Fruit fly (Drosophila melanogaster) whole organism, embryonic: Measurements from ENCODE around the gene Ak3.

Source experiments
- Atf-2 ChIP-seq: fragments of 200-800 bp; sonication (Bioruptor generic); optimal IDR thresholded peaks from 2 replicates; lab custom pipeline; 2016; ENCODE audit warnings: missing biosample characterization, missing genetic modification characterization
- CG10267 ChIP-seq: fragments of 200-800 bp; sonication (Bioruptor generic); optimal IDR thresholded peaks from 2 replicates; lab custom pipeline; 2018; ENCODE audit warnings: missing biosample characterization, mild to moderate bottlenecking, missing genetic modification characterization, moderate library complexity
- CG12104 ChIP-seq: fragments of 200-800 bp; sonication (Bioruptor generic); optimal IDR thresholded peaks from 3 replicates; lab custom pipeline; 2016; ENCODE audit warnings: missing biosample characterization, missing genetic modification characterization
- CG14441 ChIP-seq: fragments of 200-800 bp; sonication (Bioruptor generic); IDR thresholded peaks from 2 replicates; pipeline ENCODE4 v1.3.6; 2022; ENCODE audit warnings: missing biosample characterization, missing genetic modification characterization
- CG14965 ChIP-seq: fragments of 200-800 bp; sonication (Bioruptor generic); optimal IDR thresholded peaks from 2 replicates; lab custom pipeline; 2016; ENCODE audit warnings: missing biosample characterization, missing genetic modification characterization, borderline replicate concordance
- CG1602 ChIP-seq: fragments of 200-800 bp; sonication (Bioruptor generic); optimal IDR thresholded peaks from 3 replicates; lab custom pipeline; 2016; ENCODE audit warnings: missing biosample characterization, missing genetic modification characterization
- CG17802 ChIP-seq: fragments of 200-800 bp; sonication (Bioruptor generic); optimal IDR thresholded peaks from 2 replicates; lab custom pipeline; 2018; ENCODE audit warnings: missing biosample characterization, mild to moderate bottlenecking, missing genetic modification characterization, moderate library complexity
- CG1792 ChIP-seq: fragments of 200-800 bp; sonication (Bioruptor generic); optimal IDR thresholded peaks from 2 replicates; lab custom pipeline; 2016; ENCODE audit warnings: missing biosample characterization, missing genetic modification characterization
- CG1832 ChIP-seq: fragments of 200-800 bp; sonication (Bioruptor generic); optimal IDR thresholded peaks from 2 replicates; lab custom pipeline; 2017; ENCODE audit warnings: missing biosample characterization, mild to moderate bottlenecking, missing genetic modification characterization, inconsistent platforms
- CG18476 ChIP-seq: fragments of 200-800 bp; sonication (Bioruptor generic); optimal IDR thresholded peaks from 2 replicates; lab custom pipeline; 2016; ENCODE audit warnings: missing biosample characterization, mild to moderate bottlenecking, missing genetic modification characterization
- CG18599 ChIP-seq: fragments of 200-800 bp; sonication (Bioruptor generic); optimal IDR thresholded peaks from 3 replicates; lab custom pipeline; 2017; ENCODE audit warnings: missing biosample characterization, missing genetic modification characterization, mild to moderate bottlenecking, moderate library complexity, missing genetic modification reagents
- CG3163 ChIP-seq: fragments of 200-800 bp; sonication (Bioruptor generic); optimal IDR thresholded peaks from 3 replicates; lab custom pipeline; 2016; ENCODE audit warnings: missing biosample characterization, missing genetic modification characterization
- CG32772 ChIP-seq: fragments of 200-800 bp; sonication (Bioruptor generic); IDR thresholded peaks from 2 replicates; pipeline ENCODE4 v1.3.6; 2022; ENCODE audit warnings: missing biosample characterization, missing genetic modification characterization
- CG4328 ChIP-seq: fragments of 200-800 bp; sonication (Bioruptor generic); optimal IDR thresholded peaks from 3 replicates; lab custom pipeline; 2017; ENCODE audit warnings: missing biosample characterization, missing genetic modification reagents, missing genetic modification characterization
- CG4617 ChIP-seq: fragments of 200-800 bp; sonication (Bioruptor generic); optimal IDR thresholded peaks from 3 replicates; lab custom pipeline; 2016; ENCODE audit warnings: missing biosample characterization, missing genetic modification characterization, borderline replicate concordance
- CG4820 ChIP-seq: fragments of 200-800 bp; sonication (Bioruptor generic); optimal IDR thresholded peaks from 3 replicates; lab custom pipeline; 2016; ENCODE audit warnings: missing biosample characterization, missing genetic modification characterization
- CG6272 ChIP-seq: fragments of 200-800 bp; sonication (Bioruptor generic); IDR thresholded peaks from 2 replicates; pipeline ENCODE4 v1.3.6; 2022; ENCODE audit warnings: missing biosample characterization, missing genetic modification characterization
- CG6683 ChIP-seq: fragments of 200-800 bp; sonication (Bioruptor generic); optimal IDR thresholded peaks from 2 replicates; lab custom pipeline; 2017; ENCODE audit warnings: missing biosample characterization, mild to moderate bottlenecking, missing genetic modification characterization, missing genetic modification reagents
- CG6765 ChIP-seq: fragments of 200-800 bp; sonication (Bioruptor generic); optimal IDR thresholded peaks from 3 replicates; lab custom pipeline; 2017; ENCODE audit warnings: missing biosample characterization, mild to moderate bottlenecking, missing genetic modification characterization
- CG8290 ChIP-seq, 3 experiments: fragments of 200-800 bp; sonication (Bioruptor generic); optimal IDR thresholded peaks; 2 replicates each; lab custom pipeline; 2016 to 2019; ENCODE audit warnings: missing biosample characterization in 3 of 3, missing genetic modification characterization in 3 of 3, mild to moderate bottlenecking in 2 of 3, moderate library complexity in 1 of 3
- CG9876 ChIP-seq: fragments of 200-800 bp; sonication (Bioruptor generic); optimal IDR thresholded peaks from 2 replicates; lab custom pipeline; 2016; ENCODE audit warnings: missing biosample characterization, missing genetic modification characterization
- Deaf1 ChIP-seq: fragments of 200-800 bp; optimal IDR thresholded peaks from 3 replicates; lab custom pipeline; 2019; ENCODE audit warnings: missing biosample characterization, mild to moderate bottlenecking, missing genetic modification characterization, moderate library complexity
- ERR ChIP-seq: fragments of 200-800 bp; sonication (Bioruptor generic); optimal IDR thresholded peaks from 2 replicates; lab custom pipeline; 2016; ENCODE audit warnings: missing biosample characterization, missing genetic modification characterization
- Eip74EF ChIP-seq, 2 experiments: fragments of 200-800 bp in 1 of 2; fragments of >200 bp in 1 of 2; sonication (Bioruptor generic) in 1 of 2; optimal IDR thresholded peaks; 2 replicates each; lab custom pipeline; 2017 to 2019; ENCODE audit warnings: missing biosample characterization in 2 of 2, missing genetic modification characterization in 2 of 2, mild to moderate bottlenecking in 1 of 2, moderate library complexity in 1 of 2
- Fer1 ChIP-seq: fragments of 200-800 bp; sonication (Bioruptor generic); optimal IDR thresholded peaks from 2 replicates; lab custom pipeline; 2017; ENCODE audit warnings: missing biosample characterization, mild to moderate bottlenecking, missing genetic modification characterization
- Hr78 ChIP-seq, 2 experiments: fragments of 200-800 bp in 1 of 2; fragments of >200 bp in 1 of 2; sonication (Bioruptor generic) in 1 of 2; optimal IDR thresholded peaks; 2 replicates each; lab custom pipeline; 2017 to 2019; ENCODE audit warnings: missing biosample characterization in 2 of 2, missing genetic modification characterization in 2 of 2, mild to moderate bottlenecking in 1 of 2, moderate library complexity in 1 of 2
- NK7.1 ChIP-seq: fragments of 200-800 bp; sonication (Bioruptor generic); optimal IDR thresholded peaks from 3 replicates; lab custom pipeline; 2016; ENCODE audit warnings: missing biosample characterization, missing genetic modification characterization
- ab ChIP-seq: fragments of 200-800 bp; sonication (Bioruptor generic); optimal IDR thresholded peaks from 2 replicates; lab custom pipeline; 2016; ENCODE audit warnings: missing biosample characterization, missing genetic modification characterization
- ac ChIP-seq: fragments of 200-800 bp; sonication (Bioruptor generic); optimal IDR thresholded peaks from 3 replicates; lab custom pipeline; 2017; ENCODE audit warnings: missing biosample characterization, mild to moderate bottlenecking, missing genetic modification characterization
- corto ChIP-seq: fragments of 200-800 bp; sonication (Bioruptor generic); optimal IDR thresholded peaks from 2 replicates; lab custom pipeline; 2016; ENCODE audit warnings: missing biosample characterization, mild to moderate bottlenecking, missing genetic modification characterization, moderate library complexity
- crc ChIP-seq: fragments of 200-800 bp; sonication (Bioruptor generic); optimal IDR thresholded peaks from 2 replicates; lab custom pipeline; 2016; ENCODE audit warnings: missing biosample characterization, missing genetic modification characterization
- da ChIP-seq: fragments of 200-800 bp; sonication (Bioruptor generic); optimal IDR thresholded peaks from 2 replicates; lab custom pipeline; 2016; ENCODE audit warnings: missing biosample characterization, missing genetic modification characterization
- esg ChIP-seq: fragments of 200-800 bp; sonication (Bioruptor generic); conservative IDR thresholded peaks from 2 replicates; pipeline ENCODE4 v1.3.6; 2022; ENCODE audit warnings: missing biosample characterization, missing genetic modification characterization
- fu2 ChIP-seq: fragments of 200-800 bp; sonication (Bioruptor generic); optimal IDR thresholded peaks from 2 replicates; lab custom pipeline; 2016; ENCODE audit warnings: missing biosample characterization, missing genetic modification characterization
- gfzf ChIP-seq: fragments of 200-800 bp; sonication (Bioruptor generic); optimal IDR thresholded peaks from 2 replicates; lab custom pipeline; 2016; ENCODE audit warnings: missing biosample characterization, mild to moderate bottlenecking, missing genetic modification characterization, moderate library complexity
- lbe ChIP-seq: fragments of 200-800 bp; sonication (Bioruptor generic); optimal IDR thresholded peaks from 2 replicates; lab custom pipeline; 2016; ENCODE audit warnings: missing biosample characterization, mild to moderate bottlenecking, missing genetic modification characterization
- odd ChIP-seq: fragments of 200-800 bp; sonication (Bioruptor generic); optimal IDR thresholded peaks from 2 replicates; lab custom pipeline; 2017; ENCODE audit warnings: missing biosample characterization, mild to moderate bottlenecking, missing genetic modification characterization
- org-1 ChIP-seq: fragments of 200-800 bp; sonication (Bioruptor generic); optimal IDR thresholded peaks from 2 replicates; lab custom pipeline; 2017; ENCODE audit warnings: missing biosample characterization, missing genetic modification characterization
- peb ChIP-seq: fragments of 200-800 bp; sonication (Bioruptor generic); IDR thresholded peaks from 2 replicates; pipeline ENCODE4 v1.3.6; 2022; ENCODE audit warnings: missing biosample characterization, missing genetic modification characterization
- ro ChIP-seq: fragments of 200-800 bp; sonication (Bioruptor generic); IDR thresholded peaks from 2 replicates; pipeline ENCODE4 v1.3.6; 2022; ENCODE audit warnings: missing biosample characterization, missing genetic modification characterization
- shn ChIP-seq: fragments of 200-800 bp; sonication (Bioruptor generic); optimal IDR thresholded peaks from 3 replicates; lab custom pipeline; 2016; ENCODE audit warnings: missing biosample characterization, missing genetic modification characterization
- ssp ChIP-seq: fragments of 200-800 bp; sonication (Bioruptor generic); IDR thresholded peaks from 2 replicates; pipeline ENCODE4 v1.3.6; 2022; ENCODE audit warnings: missing biosample characterization, missing genetic modification characterization
- trem ChIP-seq: fragments of 200-800 bp; optimal IDR thresholded peaks from 3 replicates; lab custom pipeline; 2019; ENCODE audit warnings: missing biosample characterization, mild to moderate bottlenecking, missing genetic modification characterization, moderate library complexity
- unc-4 ChIP-seq: fragments of 200-800 bp; sonication (Bioruptor generic); IDR thresholded peaks from 2 replicates; pipeline ENCODE4 v1.3.6; 2022; ENCODE audit warnings: missing biosample characterization, missing genetic modification characterization; ENCODE audit not compliant: partially characterized antibody
- vvl ChIP-seq: fragments of 200-800 bp; sonication (Bioruptor generic); IDR thresholded peaks from 2 replicates; pipeline ENCODE4 v1.3.6; 2022; ENCODE audit warnings: missing biosample characterization, missing genetic modification characterization
- yki ChIP-seq: fragments of >200 bp; optimal IDR thresholded peaks from 3 replicates; lab custom pipeline; 2018
- zen ChIP-seq: fragments of 200-800 bp; sonication (Bioruptor generic); optimal IDR thresholded peaks from 3 replicates; lab custom pipeline; 2018; ENCODE audit warnings: missing biosample characterization, mild to moderate bottlenecking, missing genetic modification characterization, moderate library complexity
- zen2 ChIP-seq: fragments of 200-800 bp; sonication (Bioruptor generic); IDR thresholded peaks from 3 replicates; pipeline ENCODE4 v1.3.6; 2022; ENCODE audit warnings: missing biosample characterization, missing genetic modification characterization; ENCODE audit not compliant: partially characterized antibody
- zfh2 ChIP-seq: fragments of 200-800 bp; sonication (Bioruptor generic); optimal IDR thresholded peaks from 2 replicates; lab custom pipeline; 2016; ENCODE audit warnings: missing biosample characterization, missing genetic modification characterization

The Ak3 gene

dm6 chr3R:10881824-10882559 lies 7.4 kb downstream of the Ak3 start, which contains the start of gene Tpc1 (continued):
- TF ChIP-seq CG18599: peak; percentile 8
- TF ChIP-seq ro (GFP tag; lab: Robert Waterston, UW): no peak
- TF ChIP-seq CG10267 (tag; lab: Kevin White, UChicago): peak; percentile 55
- TF ChIP-seq CG12104: no peak
- no peak for TF ChIP-seq CG4617
- no peak for TF ChIP-seq esg (GFP tag; lab: Robert Waterston, UW)
- TF ChIP-seq da (GFP tag; lab: Kevin White, UChicago): no peak
- no peak for TF ChIP-seq vvl (GFP tag; lab: Robert Waterston, UW)
- no peak for TF ChIP-seq CG4328 (GFP tag; lab: Kevin White, UChicago)
- peak; percentile 67 for TF ChIP-seq trem (tag; lab: Kevin White, UChicago)
- TF ChIP-seq odd (GFP tag; lab: Kevin White, UChicago): no peak
- TF ChIP-seq ERR (GFP tag; lab: Kevin White, UChicago): no peak
- TF ChIP-seq CG4820: peak; percentile 6
- peak; percentile 94 for TF ChIP-seq unc-4
- no peak for TF ChIP-seq ab (GFP tag; lab: Kevin White, UChicago)
- TF ChIP-seq CG18476 (GFP tag; lab: Kevin White, UChicago): no peak
- peak; percentile 7 for TF ChIP-seq CG3163 (GFP tag; lab: Kevin White, UChicago)
- no peak for TF ChIP-seq CG9876 (GFP tag; lab: Kevin White, UChicago)
- TF ChIP-seq CG14965 (GFP tag; lab: Kevin White, UChicago): no peak
- no peak for TF ChIP-seq ac (GFP tag; lab: Kevin White, UChicago)
- TF ChIP-seq CG6272 (GFP tag; lab: Robert Waterston, UW): peak; percentile 56; the same call in 1 of the 2 replicates
- TF ChIP-seq CG6683: no peak
- TF ChIP-seq gfzf: peak; percentile 35
- TF ChIP-seq Atf-2: no peak
- TF ChIP-seq CG17802 (tag; lab: Kevin White, UChicago): no peak
- TF ChIP-seq NK7.1 (GFP tag; lab: Kevin White, UChicago): no peak
- no peak for TF ChIP-seq ssp (GFP tag; lab: Robert Waterston, UW)
- TF ChIP-seq crc (GFP tag; lab: Kevin White, UChicago): no peak
- no peak for TF ChIP-seq peb (GFP tag; lab: Robert Waterston, UW)
- TF ChIP-seq corto: no peak
- no peak for TF ChIP-seq CG14441 (GFP tag; lab: Robert Waterston, UW)
- TF ChIP-seq lbe (GFP tag; lab: Kevin White, UChicago): peak; percentile 26
- TF ChIP-seq CG1602 (GFP tag; lab: Kevin White, UChicago): peak; percentile 27
- TF ChIP-seq zen (tag; lab: Kevin White, UChicago): peak; percentile 48
- peak in 1 of 2 experiments; percentile 28 for TF ChIP-seq Hr78 (GFP tag; optimal IDR thresholded peaks at IDR 0.05; lab: Kevin White, UChicago)
- no peak for TF ChIP-seq fu2 (GFP tag; lab: Kevin White, UChicago)
- TF ChIP-seq org-1: no peak
- TF ChIP-seq CG1792 (GFP tag; lab: Kevin White, UChicago): no peak
- TF ChIP-seq CG6765 (GFP tag; lab: Kevin White, UChicago): no peak
- no peak for TF ChIP-seq yki
- no peak for TF ChIP-seq Deaf1 (tag; lab: Kevin White, UChicago)
- no peak for TF ChIP-seq Fer1
- peak; percentile 50; the same call in 1 of the 3 replicates for TF ChIP-seq zen2 (GFP tag; lab: Robert Waterston, UW)
- TF ChIP-seq shn: peak; percentile 10
- peak; percentile 30 for TF ChIP-seq CG8290 (GFP tag; optimal IDR thresholded peaks at IDR 0.05; lab: Kevin White, UChicago)
- no peak for TF ChIP-seq CG8290 (tag; optimal IDR thresholded peaks at IDR 0.05; lab: Kevin White, UChicago)
- no peak for TF ChIP-seq CG32772
- peak; percentile 41 for TF ChIP-seq zfh2 (GFP tag; lab: Kevin White, UChicago)
- peak in 1 of 2 experiments; percentile 55 for TF ChIP-seq Eip74EF (GFP tag; optimal IDR thresholded peaks at IDR 0.05; lab: Kevin White, UChicago)
- no peak for TF ChIP-seq CG1832 (GFP tag; lab: Kevin White, UChicago)
